Worm (Caenorhabditis elegans) whole organism, midembryonic: ENCODE data around the gene cdc-48.2.

ENCODE experiments used
- T22C8.4 ChIP-seq: fragments of 200-800 bp; sonication (Bioruptor generic); IDR thresholded peaks from 2 replicates; pipeline ENCODE4 v1.3.6; 2022; ENCODE audit warnings: missing genetic modification characterization, missing compliant biosample characterization
- cog-1 ChIP-seq: sonication (generic microtip); optimal IDR thresholded peaks from 2 replicates; lab custom pipeline; 2016; ENCODE audit warnings: missing genetic modification characterization, missing compliant biosample characterization
- flt-1 ChIP-seq: fragments of 200-800 bp; sonication (Bioruptor generic); IDR thresholded peaks from 2 replicates; pipeline ENCODE4 v1.3.6; 2022; ENCODE audit warnings: missing genetic modification characterization, missing compliant biosample characterization
- klf-2 ChIP-seq: fragments of 200-800 bp; sonication (Bioruptor generic); conservative IDR thresholded peaks from 2 replicates; pipeline ENCODE4 v1.3.6; 2022; ENCODE audit warnings: missing genetic modification reagents, missing genetic modification characterization, missing compliant biosample characterization
- med-1 ChIP-seq: sonication (generic microtip); optimal IDR thresholded peaks from 2 replicates; lab custom pipeline; 2017; ENCODE audit warnings: missing genetic modification characterization, mild to moderate bottlenecking, missing compliant biosample characterization, antibody characterized with exemption, missing genetic modification reagents; ENCODE audit not compliant: insufficient read depth
- ref-1 ChIP-seq: fragments of 200-800 bp; sonication (Bioruptor generic); conservative IDR thresholded peaks from 2 replicates; pipeline ENCODE4 v1.3.6; 2022; ENCODE audit warnings: missing genetic modification reagents, missing genetic modification characterization, missing compliant biosample characterization
- tab-1 ChIP-seq: fragments of 200-800 bp; sonication (Bioruptor generic); IDR thresholded peaks from 2 replicates; pipeline ENCODE4 v1.3.6; 2022; ENCODE audit warnings: missing genetic modification characterization, missing compliant biosample characterization
- ztf-23 ChIP-seq: fragments of 200-800 bp; sonication (Bioruptor generic); IDR thresholded peaks from 2 replicates; pipeline ENCODE4 v1.3.6; 2022; ENCODE audit warnings: missing genetic modification reagents, missing genetic modification characterization, missing compliant biosample characterization
- ztf-29 ChIP-seq: fragments of 200-800 bp; sonication (Bioruptor generic); IDR thresholded peaks from 2 replicates; pipeline ENCODE4 v1.3.6; 2022; ENCODE audit warnings: missing genetic modification reagents, missing genetic modification characterization, missing compliant biosample characterization

cdc-48.2 gene

ce11 chrII:8129040-8129387 lies 9.3 kb upstream of the cdc-48.2 start:
- TF ChIP-seq ztf-23 (GFP tag; lab: Robert Waterston, UW) (no peak), med-1 (GFP tag; lab: Kevin White, UChicago) (no peak), flt-1 (GFP tag; lab: Robert Waterston, UW) (no peak), ref-1 (GFP tag; lab: Robert Waterston, UW) (no peak), tab-1 (GFP tag; lab: Robert Waterston, UW) (no peak), cog-1 (tag; lab: Kevin White, UChicago) (no peak)

ce11 chrII:8129495-8130010 lies 8.7 kb upstream of the cdc-48.2 start, which contains the start of gene ulp-4:
ulp-4 (plus strand) TSS chrII:8129960.
- TF ChIP-seq flt-1 (GFP tag; lab: Robert Waterston, UW) (no peak), ztf-29 (GFP tag; lab: Robert Waterston, UW) (no peak), T22C8.4 (no peak)

- TF ChIP-seq ref-1 (GFP tag; lab: Robert Waterston, UW) (no peak), klf-2 (no peak)
Observed at ce11 chrII:8130792-8131191, 7.5 kb upstream of the cdc-48.2 start.

ce11 chrII:8131413-8131966 lies 6.8 kb upstream of the cdc-48.2 start:
- 0 out of 2 replicates have a peak, but pooled peaks have one; percentile 25 for TF ChIP-seq tab-1 (GFP tag; lab: Robert Waterston, UW)
- TF ChIP-seq flt-1 (GFP tag; lab: Robert Waterston, UW) = 0 out of 2 replicates have a peak, but pooled peaks have one; percentile 5
- TF ChIP-seq ztf-23 (GFP tag; lab: Robert Waterston, UW) = no peak

- TF ChIP-seq ztf-23 (GFP tag; lab: Robert Waterston, UW) = no peak
- no peak for TF ChIP-seq tab-1 (GFP tag; lab: Robert Waterston, UW)
- TF ChIP-seq klf-2 = no peak
- TF ChIP-seq ref-1 (GFP tag; lab: Robert Waterston, UW) = no peak
- no peak for TF ChIP-seq med-1 (GFP tag; lab: Kevin White, UChicago)
- TF ChIP-seq flt-1 (GFP tag; lab: Robert Waterston, UW) = no peak
- TF ChIP-seq T22C8.4 = no peak
- TF ChIP-seq cog-1 (tag; lab: Kevin White, UChicago) = no peak
- no peak for TF ChIP-seq ztf-29 (GFP tag; lab: Robert Waterston, UW)
Observed at ce11 chrII:8135953-8136352, 2.3 kb upstream of the cdc-48.2 start.

ce11 chrII:8136818-8137217 lies 1.5 kb upstream of the cdc-48.2 start, which contains the start of gene ctns-1:
ctns-1 (minus strand) TSS chrII:8136918.
- TF ChIP-seq klf-2 (no peak), T22C8.4 (no peak), ztf-29 (GFP tag; lab: Robert Waterston, UW) (no peak), med-1 (GFP tag; lab: Kevin White, UChicago) (no peak), ztf-23 (GFP tag; lab: Robert Waterston, UW) (no peak), cog-1 (tag; lab: Kevin White, UChicago) (no peak), ref-1 (GFP tag; lab: Robert Waterston, UW) (no peak), tab-1 (GFP tag; lab: Robert Waterston, UW) (no peak), flt-1 (GFP tag; lab: Robert Waterston, UW) (no peak)

ce11 chrII:8137379-8137778 lies 917 bp upstream of the cdc-48.2 start:
- TF ChIP-seq ztf-23 (GFP tag; lab: Robert Waterston, UW) (0 out of 2 replicates have a peak, but pooled peaks have one; percentile 32), tab-1 (GFP tag; lab: Robert Waterston, UW) (no peak), cog-1 (tag; lab: Kevin White, UChicago) (peak; percentile 32), ref-1 (GFP tag; lab: Robert Waterston, UW) (no peak), klf-2 (no peak), flt-1 (GFP tag; lab: Robert Waterston, UW) (no peak)

- no peak for TF ChIP-seq klf-2
- TF ChIP-seq T22C8.4 = no peak
- no peak for TF ChIP-seq cog-1 (tag; lab: Kevin White, UChicago)
- no peak for TF ChIP-seq med-1 (GFP tag; lab: Kevin White, UChicago)
- no peak for TF ChIP-seq tab-1 (GFP tag; lab: Robert Waterston, UW)
- no peak for TF ChIP-seq ztf-23 (GFP tag; lab: Robert Waterston, UW)
- no peak for TF ChIP-seq ztf-29 (GFP tag; lab: Robert Waterston, UW)
- TF ChIP-seq flt-1 (GFP tag; lab: Robert Waterston, UW) = no peak
- TF ChIP-seq ref-1 (GFP tag; lab: Robert Waterston, UW) = no peak
Observed at ce11 chrII:8141135-8141534, 2.8 kb downstream of the cdc-48.2 start.

- no peak for TF ChIP-seq ztf-29 (GFP tag; lab: Robert Waterston, UW)
- no peak for TF ChIP-seq tab-1 (GFP tag; lab: Robert Waterston, UW)
- no peak for TF ChIP-seq klf-2
- no peak for TF ChIP-seq ztf-23 (GFP tag; lab: Robert Waterston, UW)
- TF ChIP-seq cog-1 (tag; lab: Kevin White, UChicago) = no peak
- TF ChIP-seq ref-1 (GFP tag; lab: Robert Waterston, UW) = no peak
- TF ChIP-seq med-1 (GFP tag; lab: Kevin White, UChicago) = no peak
- no peak for TF ChIP-seq flt-1 (GFP tag; lab: Robert Waterston, UW)
- TF ChIP-seq T22C8.4 = no peak
Observed at ce11 chrII:8143278-8143931, 5.1 kb downstream of the cdc-48.2 start, which contains the start of the genes ints-11 and rpl-10. ints-11 (minus strand) TSS chrII:8143478. rpl-10 (plus strand) TSS chrII:8143881.

- TF ChIP-seq ref-1 (GFP tag; lab: Robert Waterston, UW) (no peak), ztf-29 (GFP tag; lab: Robert Waterston, UW) (no peak), klf-2 (no peak), ztf-23 (GFP tag; lab: Robert Waterston, UW) (no peak), tab-1 (GFP tag; lab: Robert Waterston, UW) (no peak), T22C8.4 (no peak)
Observed at ce11 chrII:8144543-8144942, 6.2 kb downstream of the cdc-48.2 start, which contains the start of gene F10B5.2. F10B5.2 (plus strand) TSS chrII:8144762.
